Worm (Caenorhabditis elegans): ENCODE results near the gene Y39A3A.2.
"Not testable (repeated sequence)": the region's sequence is repeated elsewhere in the genome, so short reads cannot be mapped to it uniquely, and the experiment has no call there.

- TF ChIP-seq F49E8.2 (tag; optimal IDR thresholded peaks at IDR 0.05; ENCODE audit: insufficient read depth); dpl-1 (GFP tag; optimal IDR thresholded peaks at IDR 0.05); rpc-1 (optimal IDR thresholded peaks at IDR 0.05); rpc-1 (tag; optimal IDR thresholded peaks at IDR 0.05); ccch-3 (GFP tag; optimal IDR thresholded peaks at IDR 0.05); egl-18 (GFP tag; IDR thresholded peaks at IDR 0.05): not testable (repeated sequence)
Measured at ce11 chrIII:2082519-2082918, 25.0 kb upstream of the Y39A3A.2 start, which contains the start of gene cpt-3.

All from whole organism, young adult.